Worm (Caenorhabditis elegans): ENCODE measurements around the gene vps-22.
"Not testable (repeated sequence)": the region's sequence is repeated elsewhere in the genome, so short reads cannot be mapped to it uniquely, and the experiment has no call there.

Gene vps-22

DNA sequence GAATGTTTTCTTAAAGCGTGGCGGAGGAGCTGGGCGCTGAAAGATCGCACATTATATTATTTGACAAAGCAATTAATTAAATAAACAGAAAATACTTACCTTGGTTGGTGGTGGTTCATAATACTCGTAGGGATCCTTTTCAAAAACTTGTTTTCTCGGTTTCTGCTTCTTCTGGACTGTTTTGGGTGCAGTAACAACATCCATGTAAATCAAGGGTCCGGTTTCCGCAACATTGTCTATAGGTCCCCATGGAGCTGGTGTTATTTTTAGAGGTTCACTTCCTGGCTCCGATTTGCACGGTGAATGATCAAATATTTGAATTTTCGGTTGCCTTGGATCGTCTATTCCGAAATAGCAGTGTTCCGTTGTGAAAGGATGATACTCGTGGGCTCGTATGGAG is 38.2 kb downstream of the vps-22 start:
- TF ChIP-seq pha-4 (tag; optimal IDR thresholded peaks at IDR 0.05) (no peak), nhr-76 (tag; optimal IDR thresholded peaks at IDR 0.05) (no peak), flh-1 (GFP tag; optimal IDR thresholded peaks at IDR 0.05) (no peak), unc-62 (GFP tag; optimal IDR thresholded peaks at IDR 0.05) (no peak), M03D4.4 (tag; optimal IDR thresholded peaks at IDR 0.05) (no peak), hlh-1 (tag; optimal IDR thresholded peaks at IDR 0.05) (no peak), blmp-1 (tag; optimal IDR thresholded peaks at IDR 0.05) (no peak)

ce11 chrIII:4922020-4922419 is 40.3 kb downstream of the vps-22 start, which contains the start of gene mmab-1:
Gene mmab-1 (minus strand): TSS chrIII:4922114.
- not testable (repeated sequence) for TF ChIP-seq lsy-2, nhr-12, mls-2 (tag; optimal IDR thresholded peaks at IDR 0.05)

DNA sequence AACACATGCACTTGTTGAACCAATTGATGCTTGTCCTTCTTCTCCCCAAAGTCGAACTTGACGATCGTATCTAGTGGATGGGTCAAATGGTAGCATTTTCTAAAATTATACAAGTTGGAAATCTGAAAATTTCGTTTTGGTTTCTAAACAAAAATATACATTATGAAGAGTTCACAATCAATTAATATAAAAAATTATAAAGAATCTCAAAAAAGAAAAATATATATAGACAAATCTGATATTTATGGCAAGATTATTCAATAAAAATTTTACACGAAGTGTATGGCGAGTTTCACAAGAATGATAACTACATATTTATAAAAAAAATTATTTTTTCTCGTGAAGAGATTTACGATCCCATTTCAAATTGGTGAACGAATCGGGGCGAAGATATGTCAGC is 42.1 kb downstream of the vps-22 start, which contains the start of gene ula-1:
Gene ula-1 (minus strand): TSS at position 101 of the 400 bp plus-strand sequence.
- no peak for TF ChIP-seq ces-1 (GFP tag; optimal IDR thresholded peaks at IDR 0.05)
- TF ChIP-seq blmp-1 (tag; optimal IDR thresholded peaks at IDR 0.05): no peak
- TF ChIP-seq elt-3 (tag; optimal IDR thresholded peaks at IDR 0.05): no peak
- TF ChIP-seq zip-8 (tag; optimal IDR thresholded peaks at IDR 0.05): no peak
- no peak for TF ChIP-seq mab-5 (tag; optimal IDR thresholded peaks at IDR 0.05)
- TF ChIP-seq sem-2 (GFP tag; optimal IDR thresholded peaks at IDR 0.05): no peak
- TF ChIP-seq lin-13 (tag; optimal IDR thresholded peaks at IDR 0.05): no peak
- no peak for TF ChIP-seq lin-32 (GFP tag; optimal IDR thresholded peaks at IDR 0.05)
- no peak for TF ChIP-seq nhr-12 (tag; optimal IDR thresholded peaks at IDR 0.05)
- no peak for TF ChIP-seq unc-120 (tag; optimal IDR thresholded peaks at IDR 0.05; ENCODE audit: poor library complexity, severe bottlenecking)
- TF ChIP-seq nhr-76 (tag; optimal IDR thresholded peaks at IDR 0.05): no peak
- no peak for TF ChIP-seq unc-39 (tag; optimal IDR thresholded peaks at IDR 0.05)
- no peak for TF ChIP-seq mep-1 (tag; optimal IDR thresholded peaks at IDR 0.05)
- no peak for TF ChIP-seq bed-3 (GFP tag; optimal IDR thresholded peaks at IDR 0.05)
- TF ChIP-seq pha-4 (tag; optimal IDR thresholded peaks at IDR 0.05): no peak
- no peak for TF ChIP-seq nhr-237 (tag; optimal IDR thresholded peaks at IDR 0.05)

DNA sequence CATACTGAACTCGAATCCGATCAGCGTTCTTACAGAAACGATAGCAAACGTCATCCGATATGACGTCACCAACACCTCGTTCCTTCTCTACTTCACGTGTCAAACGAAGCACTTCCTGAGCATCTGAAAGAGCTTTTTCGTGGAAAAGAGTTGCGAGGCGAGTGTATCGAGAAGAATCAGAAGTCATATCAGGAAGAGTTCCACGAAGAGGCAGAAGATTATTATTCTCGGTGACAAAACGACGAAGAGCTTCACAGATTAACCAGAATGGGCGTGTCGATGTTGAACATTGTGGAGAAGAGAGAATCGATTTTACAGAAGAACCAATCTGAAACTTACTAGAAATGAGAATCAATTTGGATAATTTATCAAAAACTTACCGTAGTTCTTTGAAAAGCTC is 43.4 kb downstream of the vps-22 start:
- TF ChIP-seq ceh-43 (GFP tag; optimal IDR thresholded peaks at IDR 0.05) (no peak), mls-2 (tag; optimal IDR thresholded peaks at IDR 0.05) (no peak), unc-62 (GFP tag; optimal IDR thresholded peaks at IDR 0.05) (no peak), lin-13 (tag; optimal IDR thresholded peaks at IDR 0.05) (no peak), nhr-12 (tag; optimal IDR thresholded peaks at IDR 0.05) (no peak), nhr-2 (tag; optimal IDR thresholded peaks at IDR 0.05) (no peak), elt-3 (tag; optimal IDR thresholded peaks at IDR 0.05) (no peak), zip-8 (tag; optimal IDR thresholded peaks at IDR 0.05) (no peak), unc-120 (tag; optimal IDR thresholded peaks at IDR 0.05; ENCODE audit: poor library complexity, severe bottlenecking) (no peak), elt-1 (tag; optimal IDR thresholded peaks at IDR 0.05; ENCODE audit: borderline replicate concordance, insufficient read depth) (no peak), pha-4 (tag; optimal IDR thresholded peaks at IDR 0.05) (no peak), tbx-8 (GFP tag; optimal IDR thresholded peaks at IDR 0.05) (no peak), sptf-1 (tag; optimal IDR thresholded peaks at IDR 0.05) (no peak), unc-39 (tag; optimal IDR thresholded peaks at IDR 0.05) (no peak), mab-5 (tag; optimal IDR thresholded peaks at IDR 0.05) (no peak), nhr-76 (tag; optimal IDR thresholded peaks at IDR 0.05) (no peak)

DNA sequence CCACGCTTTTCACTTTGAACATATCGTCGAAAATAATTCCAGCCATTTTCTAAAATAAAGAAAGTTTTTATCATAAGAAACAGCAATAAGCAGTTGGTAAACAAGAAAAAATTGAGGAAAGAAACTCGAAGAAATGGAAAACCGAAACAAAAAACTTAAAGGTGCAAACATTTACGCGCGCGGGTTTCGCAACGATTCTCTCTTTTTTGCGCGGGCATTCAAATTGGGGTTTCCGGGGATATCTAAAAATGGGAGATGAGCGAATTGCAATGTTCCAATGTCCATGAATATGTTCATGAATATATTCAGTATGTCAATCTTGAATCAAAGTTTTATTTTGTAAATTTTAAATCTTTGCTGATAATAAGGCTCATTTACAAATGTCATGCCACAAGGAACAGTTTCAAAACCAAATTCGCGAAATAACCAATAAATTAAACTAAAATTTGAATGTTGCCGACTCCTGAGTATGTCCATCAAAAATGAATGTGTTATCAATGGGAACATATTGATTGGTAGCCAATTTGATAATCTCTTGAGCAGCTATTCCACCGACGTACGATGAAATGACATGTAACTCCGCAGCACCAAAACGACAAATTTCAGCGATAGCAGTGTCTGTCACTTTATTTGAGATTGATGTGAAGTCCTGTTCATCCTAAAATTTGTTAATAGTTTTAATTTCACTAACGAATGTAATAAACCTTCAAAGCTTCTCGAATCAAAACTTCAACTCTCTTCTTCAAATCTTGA is 44.2 kb downstream of the vps-22 start, which contains the start of gene rpb-8:
Gene rpb-8 (minus strand): TSS at position 49 of the 753 bp plus-strand sequence.
- TF ChIP-seq lsy-2 (tag; optimal IDR thresholded peaks at IDR 0.05): peak; percentile 67
- TF ChIP-seq drap-1 (GFP tag; optimal IDR thresholded peaks at IDR 0.05): no peak
- TF ChIP-seq nhr-12 (tag; optimal IDR thresholded peaks at IDR 0.05): no peak
- TF ChIP-seq mls-2 (tag; optimal IDR thresholded peaks at IDR 0.05): no peak
- TF ChIP-seq nhr-2 (tag; optimal IDR thresholded peaks at IDR 0.05): no peak
- TF ChIP-seq elt-3 (tag; optimal IDR thresholded peaks at IDR 0.05): no peak
- TF ChIP-seq ces-1 (GFP tag; optimal IDR thresholded peaks at IDR 0.05): no peak
- TF ChIP-seq blmp-1 (tag; optimal IDR thresholded peaks at IDR 0.05): no peak
- peak; percentile 13 for TF ChIP-seq nhr-237 (tag; optimal IDR thresholded peaks at IDR 0.05)
- TF ChIP-seq sem-2 (GFP tag; optimal IDR thresholded peaks at IDR 0.05): no peak
- no peak for TF ChIP-seq snpc-4 (tag; optimal IDR thresholded peaks at IDR 0.05)
- TF ChIP-seq tbx-8 (GFP tag; optimal IDR thresholded peaks at IDR 0.05): no peak
- peak; percentile 61 for TF ChIP-seq unc-120 (tag; optimal IDR thresholded peaks at IDR 0.05; ENCODE audit: poor library complexity, severe bottlenecking)
- TF ChIP-seq pha-4 (tag; optimal IDR thresholded peaks at IDR 0.05): no peak
- TF ChIP-seq mab-5 (tag; optimal IDR thresholded peaks at IDR 0.05): no peak
- peak; percentile 55 for TF ChIP-seq mep-1 (tag; optimal IDR thresholded peaks at IDR 0.05)
- no peak for TF ChIP-seq nhr-28 (tag; optimal IDR thresholded peaks at IDR 0.05)
- TF ChIP-seq ceh-83 (GFP tag; optimal IDR thresholded peaks at IDR 0.05): no peak
- TF ChIP-seq flh-1 (GFP tag; optimal IDR thresholded peaks at IDR 0.05): no peak
- no peak for TF ChIP-seq ham-2 (GFP tag; optimal IDR thresholded peaks at IDR 0.05)
- TF ChIP-seq lin-13 (tag; optimal IDR thresholded peaks at IDR 0.05): no peak
- TF ChIP-seq cnd-1 (tag; optimal IDR thresholded peaks at IDR 0.05): no peak
- no peak for TF ChIP-seq sptf-1 (tag; optimal IDR thresholded peaks at IDR 0.05)
- no peak for TF ChIP-seq nhr-76 (tag; optimal IDR thresholded peaks at IDR 0.05)
- TF ChIP-seq lin-32 (GFP tag; optimal IDR thresholded peaks at IDR 0.05): no peak
- TF ChIP-seq zip-8 (tag; optimal IDR thresholded peaks at IDR 0.05): no peak
- TF ChIP-seq hlh-1 (tag; optimal IDR thresholded peaks at IDR 0.05): no peak
- TF ChIP-seq bed-3 (GFP tag; optimal IDR thresholded peaks at IDR 0.05): no peak

Measured in whole organism, mixed stage, embryonic.